Fruit fly (Drosophila melanogaster): Measurements from ENCODE around the gene Tsp39D.

Tsp39D gene

dm6 chr2L:21381379-21381778 lies 37.0 kb downstream of the Tsp39D start:
- no peak for TF ChIP-seq CG42726 (GFP tag; IDR thresholded peaks at IDR 0.05; ENCODE audit: partially characterized antibody)
- TF ChIP-seq HmgZ (tag; optimal IDR thresholded peaks at IDR 0.05) = no peak
- TF ChIP-seq Xrp1 (GFP tag; IDR thresholded peaks at IDR 0.05) = no peak
- peak; percentile 74 for TF ChIP-seq ewg (GFP tag; optimal IDR thresholded peaks at IDR 0.05)
- TF ChIP-seq wor (GFP tag; IDR thresholded peaks at IDR 0.05) = no peak
- TF ChIP-seq CG10462 (GFP tag; optimal IDR thresholded peaks at IDR 0.05) = no peak
- no peak for TF ChIP-seq CG11696 (GFP tag; IDR thresholded peaks at IDR 0.05)
- TF ChIP-seq Stat92E (GFP tag; optimal IDR thresholded peaks at IDR 0.05) = no peak
- TF ChIP-seq CG4328 (GFP tag; optimal IDR thresholded peaks at IDR 0.05) = no peak
- peak; percentile 67 for TF ChIP-seq Ets65A (GFP tag)
- TF ChIP-seq Pdp1 (GFP tag; optimal IDR thresholded peaks at IDR 0.05) = peak in 1 of 2 experiments; percentile 91
- no peak for TF ChIP-seq Neu2 (GFP tag; optimal IDR thresholded peaks at IDR 0.05; ENCODE audit: borderline replicate concordance)
- no peak for TF ChIP-seq CG7786 (GFP tag; optimal IDR thresholded peaks at IDR 0.05)

- TF ChIP-seq crp (GFP tag; optimal IDR thresholded peaks at IDR 0.05) (peak; percentile 9 to 86), ind (GFP tag; optimal IDR thresholded peaks at IDR 0.05) (no peak), CG1792 (GFP tag; optimal IDR thresholded peaks at IDR 0.05) (no peak), CG8924 (tag; optimal IDR thresholded peaks at IDR 0.05) (no peak), HmgZ (tag; optimal IDR thresholded peaks at IDR 0.05) (peak; percentile 49), CG17385 (GFP tag; optimal IDR thresholded peaks at IDR 0.05) (peak; percentile 56), Sry-δ (GFP tag; optimal IDR thresholded peaks at IDR 0.05) (peak; percentile 14), gfzf (GFP tag; optimal IDR thresholded peaks at IDR 0.05) (peak; percentile 29), CG5180 (GFP tag; optimal IDR thresholded peaks at IDR 0.05) (no peak), Blimp-1 (GFP tag; optimal IDR thresholded peaks at IDR 0.05) (peak; percentile 85), tup (GFP tag; optimal IDR thresholded peaks at IDR 0.05) (no peak), pum (GFP tag; optimal IDR thresholded peaks at IDR 0.05) (no peak), CG10366 (GFP tag; IDR thresholded peaks at IDR 0.05) (no peak), gsb (GFP tag; IDR thresholded peaks at IDR 0.05) (no peak), Six4 (GFP tag; optimal IDR thresholded peaks at IDR 0.05) (no peak), CG34224 (GFP tag; IDR thresholded peaks at IDR 0.05; ENCODE audit: partially characterized antibody) (no peak), bsh (GFP tag; optimal IDR thresholded peaks at IDR 0.05) (no peak), CG6854 (GFP tag; optimal IDR thresholded peaks at IDR 0.05) (no peak), pita (GFP tag; optimal IDR thresholded peaks at IDR 0.05) (peak; percentile 87), CG7928 (GFP tag; optimal IDR thresholded peaks at IDR 0.05) (no peak), stwl (tag; optimal IDR thresholded peaks at IDR 0.05) (peak; percentile 47), Lhr (GFP tag; optimal IDR thresholded peaks at IDR 0.05) (peak; percentile 87), bbx (GFP tag; IDR thresholded peaks at IDR 0.05; ENCODE audit: partially characterized antibody) (0 out of 2 replicates have a peak, but pooled peaks have one; percentile 25), Hmr (GFP tag; optimal IDR thresholded peaks at IDR 0.05) (peak; percentile 68), CG11504 (tag; optimal IDR thresholded peaks at IDR 0.05) (no peak), CG1832 (GFP tag; optimal IDR thresholded peaks at IDR 0.05) (no peak), CG7745 (tag; optimal IDR thresholded peaks at IDR 0.05) (no peak), CG7839 (tag; optimal IDR thresholded peaks at IDR 0.05) (no peak), Dp (GFP tag; optimal IDR thresholded peaks at IDR 0.05) (peak; percentile 50), B-H2 (GFP tag; optimal IDR thresholded peaks at IDR 0.05) (no peak), maf-S (GFP tag; optimal IDR thresholded peaks at IDR 0.05) (no peak), exex (tag; optimal IDR thresholded peaks at IDR 0.05) (peak; percentile 21), fd64A (GFP tag; optimal IDR thresholded peaks at IDR 0.05) (no peak), al (GFP tag; IDR thresholded peaks at IDR 0.05) (no peak)
Observed at dm6 chr2L:21396714-21397654, 52.6 kb downstream of the Tsp39D start.

All from whole organism, embryonic.